Worm (Caenorhabditis elegans): ENCODE measurements around the gene egl-43.

DNA sequence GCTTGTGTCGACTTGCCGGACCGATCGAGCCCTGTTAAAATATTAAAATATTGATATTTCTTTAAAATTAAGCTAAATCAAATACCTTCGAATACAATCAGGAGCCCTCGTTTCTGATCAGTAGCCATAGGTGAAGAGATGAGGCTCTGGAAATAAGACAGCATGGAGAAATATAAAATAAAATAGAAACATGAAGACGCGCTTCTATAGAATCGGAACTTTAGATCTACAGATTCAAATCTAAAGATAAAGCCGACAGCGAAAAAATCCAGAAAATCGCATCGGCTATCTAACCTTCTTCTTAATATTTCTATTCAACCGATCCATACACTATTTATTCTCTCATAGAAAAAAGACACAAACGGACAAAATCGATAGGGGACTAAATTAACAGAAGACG lies 12.0 kb downstream of the egl-43 start, which contains the start of gene dtmk-1:
- no peak for TF ChIP-seq snpc-4 (tag; optimal IDR thresholded peaks at IDR 0.05)
- TF ChIP-seq mef-2 (tag; optimal IDR thresholded peaks at IDR 0.05) = no peak
- no peak for TF ChIP-seq pqm-1 (tag; optimal IDR thresholded peaks at IDR 0.05)
